Worm (Caenorhabditis elegans): Measurements from ENCODE around the gene mcm-7.

Gene mcm-7

ce11 chrV:4398884-4399283 lies 51.9 kb downstream of the mcm-7 start:
- TF ChIP-seq set-16 (GFP tag; IDR thresholded peaks at IDR 0.05): peak; percentile 61; the same call in 1 of the 2 replicates
- TF ChIP-seq ceh-28 (tag; optimal IDR thresholded peaks at IDR 0.05): no peak
- TF ChIP-seq lsy-2 (tag; optimal IDR thresholded peaks at IDR 0.05): no peak
- TF ChIP-seq lir-3 (tag; optimal IDR thresholded peaks at IDR 0.05): no peak
- no peak for TF ChIP-seq lim-7 (GFP tag; IDR thresholded peaks at IDR 0.05)
